Fruit fly (Drosophila melanogaster): ENCODE measurements around the gene Synd.

DNA sequence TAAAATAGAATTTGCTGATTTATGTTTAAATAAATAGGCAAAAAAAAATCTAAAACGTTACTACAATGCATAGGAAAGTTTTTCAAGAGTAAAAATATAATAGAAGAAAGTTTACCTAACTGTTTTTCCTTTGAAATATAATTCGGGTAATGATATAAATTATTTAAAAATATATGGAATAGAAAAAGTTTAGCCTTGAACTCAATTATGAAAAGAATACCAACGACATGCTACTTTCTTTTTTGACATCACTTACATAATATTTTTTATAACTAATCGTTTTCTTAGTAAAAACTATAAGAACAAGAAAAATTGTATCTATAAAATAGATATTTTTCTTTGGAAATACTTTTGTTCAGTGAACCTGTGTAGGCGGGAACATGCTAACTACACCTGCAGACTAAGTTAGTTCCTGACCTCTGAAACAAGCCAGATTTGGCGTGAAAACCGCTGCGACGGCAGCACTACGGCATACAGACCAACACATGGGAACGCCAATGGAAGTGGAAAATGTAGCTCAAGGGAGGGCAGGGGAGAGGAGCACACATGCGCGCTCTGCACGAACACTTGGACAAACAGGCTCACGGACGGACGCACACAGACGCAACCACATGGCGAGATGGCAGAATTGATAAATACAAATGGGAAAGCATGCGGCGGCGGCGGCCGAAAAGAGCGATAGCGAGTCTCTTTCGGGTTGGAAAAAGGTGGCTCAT lies 3.0 kb upstream of the Synd start:
- TF ChIP-seq Crg-1 (GFP tag; optimal IDR thresholded peaks at IDR 0.05) (no peak), Hr96 (GFP tag; optimal IDR thresholded peaks at IDR 0.05) (no peak), cnc (optimal IDR thresholded peaks at IDR 0.05) (no peak), Clk (GFP tag; optimal IDR thresholded peaks at IDR 0.05) (peak; percentile 8), CG7101 (tag; optimal IDR thresholded peaks at IDR 0.05) (no peak), CG12768 (GFP tag; optimal IDR thresholded peaks at IDR 0.05) (peak; percentile 3), CG33017 (tag; optimal IDR thresholded peaks at IDR 0.05) (no peak), bab1 (GFP tag; optimal IDR thresholded peaks at IDR 0.05) (no peak), tj (GFP tag; optimal IDR thresholded peaks at IDR 0.05) (peak; percentile 89), CG5204 (GFP tag; optimal IDR thresholded peaks at IDR 0.05) (no peak)
